Worm (Caenorhabditis elegans) whole organism, early embryonic: Measurements from ENCODE around the gene B0416.4.

Source experiments
- F13C5.2 ChIP-seq: sonication (generic microtip); optimal IDR thresholded peaks from 2 replicates; lab custom pipeline; 2017; ENCODE audit warnings: mild to moderate bottlenecking, missing genetic modification characterization, inconsistent platforms, missing compliant biosample characterization
- ama-1 ChIP-seq: fragments of 150-350 bp; optimal IDR thresholded peaks from 2 replicates; lab custom pipeline; 2014
- ceh-36 ChIP-seq: sonication (generic microtip); optimal IDR thresholded peaks from 2 replicates; lab custom pipeline; 2016; ENCODE audit warnings: missing genetic modification characterization, inconsistent platforms, missing compliant biosample characterization
- flt-1 ChIP-seq: fragments of 200-800 bp; sonication (Bioruptor generic); IDR thresholded peaks from 2 replicates; pipeline ENCODE4 v1.3.6; 2022; ENCODE audit warnings: missing genetic modification characterization, missing compliant biosample characterization

DNA sequence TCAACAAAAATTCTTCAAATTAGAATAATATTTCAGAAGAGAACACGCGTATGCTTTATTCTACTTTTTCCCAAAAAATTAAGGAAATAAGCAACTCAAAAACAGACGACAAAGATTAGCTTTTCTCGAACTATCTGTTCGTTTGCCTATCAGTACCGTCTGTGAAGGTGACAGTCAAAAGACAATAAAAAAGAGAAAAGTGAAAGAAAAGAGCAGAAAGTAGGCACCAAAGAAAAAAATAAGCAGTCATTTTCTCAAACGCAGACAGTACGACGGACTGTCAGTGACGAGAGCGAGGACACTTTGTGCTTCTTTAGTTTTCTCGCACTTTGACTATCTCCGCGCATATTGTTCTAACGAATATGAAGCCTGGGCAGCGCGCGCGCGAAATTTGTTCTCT is 12.2 kb upstream of the B0416.4 start:
- TF ChIP-seq ama-1 (lab: Kevin White, UChicago) (no peak), ceh-36 (tag; lab: Kevin White, UChicago) (no peak), F13C5.2 (tag; lab: Kevin White, UChicago) (no peak), flt-1 (no peak)
